Worm (Caenorhabditis elegans): ENCODE results near the gene pro-3.
A peak's percentile ranks its signal among the peaks of the same experiment; 100 is the strongest.

Gene pro-3

DNA sequence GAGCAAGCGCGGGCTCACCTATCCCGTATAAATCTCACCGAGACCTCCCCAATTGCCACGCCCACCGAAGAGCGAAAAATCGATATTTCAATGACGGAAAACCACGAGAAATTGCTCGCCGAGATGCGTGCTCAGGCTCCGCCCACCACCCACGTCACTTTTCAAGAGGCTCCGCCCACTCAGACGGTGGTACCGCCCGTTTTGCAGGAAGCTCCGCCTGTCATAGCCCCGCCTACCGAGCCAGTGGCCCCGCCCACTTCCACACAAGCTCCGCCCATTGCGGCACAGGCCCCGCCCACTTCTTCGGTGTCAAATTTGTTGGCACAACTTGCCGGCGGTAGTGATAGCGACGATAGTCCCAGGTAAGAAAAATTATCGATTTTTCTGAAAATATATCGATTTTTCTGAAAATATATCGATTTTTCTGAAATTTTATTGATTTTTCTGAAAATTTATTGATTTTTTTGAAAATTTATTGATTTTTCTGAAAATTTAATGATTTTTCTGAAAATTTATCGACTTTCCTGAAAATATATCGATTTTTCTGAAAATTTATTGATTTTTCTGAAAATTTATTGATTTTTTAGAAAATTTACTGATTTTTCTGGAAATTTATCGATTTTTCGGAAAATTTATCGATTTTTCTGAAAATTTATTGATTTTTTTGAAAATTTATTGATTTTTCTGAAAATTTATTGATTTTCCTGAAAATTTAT is 11.4 kb upstream of the pro-3 start:
- TF ChIP-seq nhr-237 (tag; optimal IDR thresholded peaks at IDR 0.05) (no peak), tlp-1 (tag; optimal IDR thresholded peaks at IDR 0.05) (no peak), nhr-77 (tag; optimal IDR thresholded peaks at IDR 0.05) (no peak), elt-3 (tag; optimal IDR thresholded peaks at IDR 0.05) (no peak), C16A3.4 (tag; optimal IDR thresholded peaks at IDR 0.05) (no peak), fos-1 (tag; optimal IDR thresholded peaks at IDR 0.05) (no peak), lsy-2 (tag; optimal IDR thresholded peaks at IDR 0.05) (no peak), F16B12.6 (tag; optimal IDR thresholded peaks at IDR 0.05) (no peak), aha-1 (tag; optimal IDR thresholded peaks at IDR 0.05) (no peak), nhr-76 (tag; optimal IDR thresholded peaks at IDR 0.05) (no peak), ceh-82 (tag; optimal IDR thresholded peaks at IDR 0.05) (no peak), nhr-12 (tag; optimal IDR thresholded peaks at IDR 0.05) (no peak)

DNA sequence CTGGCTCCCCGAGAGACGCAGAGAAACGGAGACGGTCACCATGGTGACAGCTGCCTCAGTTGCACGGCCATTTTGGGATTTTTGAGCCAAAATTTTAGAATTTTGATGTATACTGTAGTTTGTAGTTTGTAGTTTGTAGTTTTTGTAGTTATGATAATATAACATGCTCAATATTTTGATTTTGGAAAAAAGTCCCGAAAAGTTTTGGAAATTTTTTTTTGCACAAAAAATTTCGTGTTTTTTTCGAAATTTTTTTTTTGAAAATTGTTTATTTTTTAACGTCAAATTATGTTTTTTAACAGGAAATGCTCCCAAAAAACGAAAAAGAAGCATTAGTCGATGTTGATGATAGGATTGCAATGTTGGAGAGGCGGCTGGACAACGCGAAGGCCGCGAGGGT is 9.0 kb upstream of the pro-3 start, which contains the start of gene dyf-17:
TSS of gene dyf-17 (plus strand) at position 301 of the 400 bp plus-strand sequence.
- TF ChIP-seq fkh-10 (GFP tag; optimal IDR thresholded peaks at IDR 0.05) (no peak), ces-1 (GFP tag; optimal IDR thresholded peaks at IDR 0.05) (no peak), alr-1 (tag; optimal IDR thresholded peaks at IDR 0.05; ENCODE audit: borderline replicate concordance) (no peak), tlp-1 (tag; optimal IDR thresholded peaks at IDR 0.05) (no peak), ama-1 (optimal IDR thresholded peaks at IDR 0.05) (no peak), tbx-2 (tag; optimal IDR thresholded peaks at IDR 0.05) (no peak), fkh-4 (tag; optimal IDR thresholded peaks at IDR 0.05; ENCODE audit: borderline replicate concordance) (no peak), nhr-20 (tag; optimal IDR thresholded peaks at IDR 0.05) (no peak), lin-35 (GFP tag; optimal IDR thresholded peaks at IDR 0.05) (no peak), efl-3 (GFP tag; optimal IDR thresholded peaks at IDR 0.05) (no peak), ceh-63 (GFP tag; optimal IDR thresholded peaks at IDR 0.05) (no peak), isw-1 (GFP tag; IDR thresholded peaks at IDR 0.05) (no peak), snpc-4 (tag; optimal IDR thresholded peaks at IDR 0.05) (no peak), sox-4 (tag; optimal IDR thresholded peaks at IDR 0.05) (no peak), hpl-2 (GFP tag; optimal IDR thresholded peaks at IDR 0.05) (no peak), pqm-1 (tag; optimal IDR thresholded peaks at IDR 0.05) (no peak), snu-23 (GFP tag; optimal IDR thresholded peaks at IDR 0.05) (no peak), blmp-1 (tag; optimal IDR thresholded peaks at IDR 0.05) (no peak), mdl-1 (tag; optimal IDR thresholded peaks at IDR 0.05) (no peak), fos-1 (tag; optimal IDR thresholded peaks at IDR 0.05) (no peak)

DNA sequence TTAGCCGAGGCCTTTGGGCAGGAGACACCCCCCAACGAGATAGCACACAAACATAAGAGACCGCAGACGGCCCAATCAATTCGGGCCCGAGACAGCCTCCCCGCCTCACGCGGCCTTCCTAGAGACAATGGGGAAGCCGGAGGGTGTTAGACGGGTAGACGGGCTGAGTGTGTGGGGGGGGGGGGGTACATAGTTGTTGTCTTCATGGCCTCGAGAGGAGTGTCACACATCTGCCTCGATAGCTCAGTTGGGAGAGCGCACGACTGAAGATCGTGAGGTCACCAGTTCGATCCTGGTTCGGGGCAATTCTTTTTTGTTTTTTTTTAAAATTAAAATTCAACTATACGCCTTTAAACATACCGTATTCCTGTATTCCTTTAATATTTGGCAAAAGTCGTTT is 7.6 kb upstream of the pro-3 start:
- TF ChIP-seq nhr-77 (tag; optimal IDR thresholded peaks at IDR 0.05) (peak; percentile 0), egl-13 (tag; optimal IDR thresholded peaks at IDR 0.05) (peak; percentile 29), ceh-63 (GFP tag; optimal IDR thresholded peaks at IDR 0.05) (no peak), irx-1 (tag; optimal IDR thresholded peaks at IDR 0.05) (peak; percentile 66), isw-1 (GFP tag; IDR thresholded peaks at IDR 0.05) (peak; percentile 59), nhr-71 (tag; optimal IDR thresholded peaks at IDR 0.05) (peak; percentile 72), tbx-2 (tag; optimal IDR thresholded peaks at IDR 0.05) (peak; percentile 51), nhr-28 (tag; optimal IDR thresholded peaks at IDR 0.05) (no peak), rnt-1 (tag; optimal IDR thresholded peaks at IDR 0.05) (no peak), mab-9 (GFP tag; IDR thresholded peaks at IDR 0.05) (peak; percentile 63), snpc-4 (tag; optimal IDR thresholded peaks at IDR 0.05) (peak; percentile 46), nhr-85 (tag) (peak; percentile 83), pag-3 (tag; optimal IDR thresholded peaks at IDR 0.05; ENCODE audit: borderline replicate concordance, insufficient read depth) (no peak), nhr-19 (GFP tag; conservative IDR thresholded peaks at IDR 0.05) (peak; percentile 92), dpl-1 (GFP tag; optimal IDR thresholded peaks at IDR 0.05) (peak; percentile 10 to 46 (median 32)), ztf-11 (tag; optimal IDR thresholded peaks at IDR 0.05) (peak in 1 of 2 experiments; percentile 43), snu-23 (GFP tag; optimal IDR thresholded peaks at IDR 0.05) (peak; percentile 67), fkh-8 (tag; optimal IDR thresholded peaks at IDR 0.05) (peak; percentile 80), nhr-47 (tag; optimal IDR thresholded peaks at IDR 0.05) (peak; percentile 83), C16A3.4 (tag; optimal IDR thresholded peaks at IDR 0.05) (peak; percentile 61), ama-1 (optimal IDR thresholded peaks at IDR 0.05) (no peak), ceh-8 (GFP tag; optimal IDR thresholded peaks at IDR 0.05) (peak; percentile 80), F16B12.6 (tag; optimal IDR thresholded peaks at IDR 0.05) (no peak), ceh-90 (tag; optimal IDR thresholded peaks at IDR 0.05) (no peak), sup-37 (GFP tag; optimal IDR thresholded peaks at IDR 0.05) (peak; percentile 21), efl-1 (optimal IDR thresholded peaks at IDR 0.05) (peak; percentile 31 to 56), efl-1 (GFP tag; optimal IDR thresholded peaks at IDR 0.05 in 1 of 2) (peak; percentile 51 to 95), lin-35 (GFP tag; optimal IDR thresholded peaks at IDR 0.05) (peak; percentile 35 to 59)
